Worm (Caenorhabditis elegans) whole organism, L4 larva: ENCODE data around the gene C17C3.3.

Experiments used
- F10B5.3 ChIP-seq: sonication (generic microtip); optimal IDR thresholded peaks from 2 replicates; lab custom pipeline; 2016; ENCODE audit warnings: mild to moderate bottlenecking, missing genetic modification characterization, missing compliant biosample characterization
- F49E8.2 ChIP-seq: sonication (generic microtip); optimal IDR thresholded peaks from 2 replicates; lab custom pipeline; 2016; ENCODE audit warnings: missing compliant biosample characterization, mild to moderate bottlenecking, missing genetic modification characterization, borderline replicate concordance
- R02D3.7 ChIP-seq: fragments of 150-350 bp; sonication (generic microtip); optimal IDR thresholded peaks from 3 replicates; lab custom pipeline; 2014; ENCODE audit warnings: missing biosample characterization, missing genetic modification characterization
- T20F7.1 ChIP-seq: fragments of 200-800 bp; sonication (Bioruptor generic); optimal IDR thresholded peaks from 2 replicates; lab custom pipeline; 2018; ENCODE audit warnings: mild to moderate bottlenecking, missing genetic modification characterization, missing compliant biosample characterization
- Y105C5A.15 ChIP-seq: fragments of 200-800 bp; sonication (Bioruptor generic); IDR thresholded peaks from 2 replicates; pipeline ENCODE4 v1.3.6; 2022; ENCODE audit warnings: missing genetic modification characterization, missing compliant biosample characterization
- Y75B8A.6 ChIP-seq: fragments of 200-800 bp; sonication (Bioruptor generic); IDR thresholded peaks from 2 replicates; pipeline ENCODE4 v1.3.6; 2022; ENCODE audit warnings: missing genetic modification reagents, missing genetic modification characterization, missing compliant biosample characterization
- ZK337.2 ChIP-seq: fragments of 200-800 bp; sonication (Bioruptor generic); IDR thresholded peaks from 2 replicates; pipeline ENCODE4 v1.3.6; 2022; ENCODE audit warnings: missing genetic modification reagents, missing genetic modification characterization, missing compliant biosample characterization
- aha-1 ChIP-seq: fragments of 150-350 bp; peaks from one replicate; lab custom pipeline; 2014; ENCODE audit warnings: missing biosample characterization, missing genetic modification characterization
- ama-1 ChIP-seq: fragments of 150-350 bp; optimal IDR thresholded peaks from 2 replicates; lab custom pipeline; 2014; ENCODE audit warnings: inconsistent platforms, mixed read lengths
- arid-1 ChIP-seq: fragments of 200-800 bp; sonication (Bioruptor generic); conservative IDR thresholded peaks from 2 replicates; pipeline ENCODE4 v1.3.6; 2022; ENCODE audit warnings: missing genetic modification reagents, missing genetic modification characterization, missing compliant biosample characterization
- ceh-28 ChIP-seq: fragments of 150-350 bp; optimal IDR thresholded peaks from 2 replicates; lab custom pipeline; 2014; ENCODE audit warnings: missing biosample characterization, missing genetic modification reagents, missing genetic modification characterization
- ceh-44 ChIP-seq: fragments of 200-800 bp; sonication (Bioruptor generic); IDR thresholded peaks from 2 replicates; pipeline ENCODE4 v1.3.6; 2022; ENCODE audit warnings: missing genetic modification reagents, missing genetic modification characterization, missing compliant biosample characterization
- ctbp-1 ChIP-seq: fragments of 200-800 bp; sonication (Bioruptor generic); IDR thresholded peaks from 2 replicates; pipeline ENCODE4 v1.3.6; 2022; ENCODE audit warnings: missing genetic modification reagents, missing genetic modification characterization, missing compliant biosample characterization
- daf-12 ChIP-seq: fragments of 150-350 bp; optimal IDR thresholded peaks from 2 replicates; lab custom pipeline; 2014; ENCODE audit warnings: missing biosample characterization, missing genetic modification reagents, missing genetic modification characterization
- daf-16 ChIP-seq, 3 experiments: sonication (generic microtip); optimal IDR thresholded peaks; 2 replicates each; lab custom pipeline; 2016 to 2017; ENCODE audit warnings: missing genetic modification characterization in 3 of 3, missing genetic modification reagents in 3 of 3, mild to moderate bottlenecking in 2 of 3, missing compliant biosample characterization in 2 of 3, missing biosample characterization in 1 of 3, moderate library complexity in 1 of 3
- dmd-8 ChIP-seq: fragments of 200-800 bp; sonication (Bioruptor generic); IDR thresholded peaks from 2 replicates; pipeline ENCODE4 v1.3.6; 2022; ENCODE audit warnings: missing genetic modification characterization, missing compliant biosample characterization
- gei-8 ChIP-seq: fragments of 200-800 bp; sonication (Bioruptor generic); optimal IDR thresholded peaks from 2 replicates; lab custom pipeline; 2018; ENCODE audit warnings: mild to moderate bottlenecking, missing genetic modification characterization, missing compliant biosample characterization
- lin-13 ChIP-seq: fragments of 150-350 bp; optimal IDR thresholded peaks from 2 replicates; lab custom pipeline; 2014; ENCODE audit warnings: missing biosample characterization, missing genetic modification reagents, missing genetic modification characterization
- lin-29 ChIP-seq: fragments of 200-800 bp; sonication (Bioruptor generic); IDR thresholded peaks from 2 replicates; pipeline ENCODE4 v1.3.6; 2022; ENCODE audit warnings: missing genetic modification reagents, missing genetic modification characterization, missing compliant biosample characterization
- lin-38 ChIP-seq: fragments of 200-800 bp; sonication (Bioruptor generic); IDR thresholded peaks from 2 replicates; pipeline ENCODE4 v1.3.6; 2022; ENCODE audit warnings: missing genetic modification reagents, missing genetic modification characterization, missing compliant biosample characterization
- madf-9 ChIP-seq: fragments of 200-800 bp; sonication (Bioruptor generic); conservative IDR thresholded peaks from 2 replicates; pipeline ENCODE4 v1.3.6; 2022; ENCODE audit warnings: missing genetic modification reagents, missing genetic modification characterization, missing compliant biosample characterization
- mdl-1 ChIP-seq, 2 experiments: fragments of 150-350 bp in 1 of 2; sonication (generic microtip) in 1 of 2; optimal IDR thresholded peaks; 2 replicates each; lab custom pipeline; 2014 to 2017; ENCODE audit warnings: missing biosample characterization in 2 of 2, missing genetic modification characterization in 2 of 2
- nhr-10 ChIP-seq: fragments of 150-350 bp; optimal IDR thresholded peaks from 2 replicates; lab custom pipeline; 2014; ENCODE audit warnings: missing biosample characterization, missing genetic modification characterization
- nhr-102 ChIP-seq: sonication (generic microtip); optimal IDR thresholded peaks from 2 replicates; lab custom pipeline; 2016; ENCODE audit warnings: mild to moderate bottlenecking, missing genetic modification characterization, moderate library complexity, missing compliant biosample characterization
- nhr-11 ChIP-seq: fragments of 150-350 bp; optimal IDR thresholded peaks from 2 replicates; lab custom pipeline; 2014; ENCODE audit warnings: missing biosample characterization, missing genetic modification characterization
- nhr-111 ChIP-seq: fragments of 200-800 bp; sonication (Bioruptor generic); optimal IDR thresholded peaks from 2 replicates; lab custom pipeline; 2018; ENCODE audit warnings: mild to moderate bottlenecking, missing genetic modification characterization, missing compliant biosample characterization
- nhr-28 ChIP-seq: fragments of 150-350 bp; optimal IDR thresholded peaks from 2 replicates; lab custom pipeline; 2014; ENCODE audit warnings: missing biosample characterization, missing genetic modification characterization
- nhr-41 ChIP-seq: fragments of 200-800 bp; sonication (Bioruptor generic); IDR thresholded peaks from 2 replicates; pipeline ENCODE4 v1.3.6; 2022; ENCODE audit warnings: missing genetic modification reagents, missing genetic modification characterization, missing compliant biosample characterization
- nhr-42 ChIP-seq: fragments of 200-800 bp; sonication (Bioruptor generic); IDR thresholded peaks from 2 replicates; pipeline ENCODE4 v1.3.6; 2022; ENCODE audit warnings: missing genetic modification characterization, missing compliant biosample characterization
- nhr-76 ChIP-seq: fragments of 150-350 bp; optimal IDR thresholded peaks from 2 replicates; lab custom pipeline; 2014; ENCODE audit warnings: missing biosample characterization, missing genetic modification characterization
- nhr-77 ChIP-seq: fragments of 150-350 bp; optimal IDR thresholded peaks from 2 replicates; lab custom pipeline; 2014; ENCODE audit warnings: missing biosample characterization, missing genetic modification characterization
- pqm-1 ChIP-seq: sonication (generic microtip); optimal IDR thresholded peaks from 2 replicates; lab custom pipeline; 2017; ENCODE audit warnings: missing biosample characterization, missing genetic modification characterization
- rbr-2 ChIP-seq: sonication (generic microtip); optimal IDR thresholded peaks from 2 replicates; lab custom pipeline; 2016; ENCODE audit warnings: missing genotype, missing genetic modification characterization, missing compliant biosample characterization
- sdz-12 ChIP-seq: fragments of 200-800 bp; sonication (Bioruptor generic); optimal IDR thresholded peaks from 2 replicates; lab custom pipeline; 2018; ENCODE audit warnings: mild to moderate bottlenecking, missing genetic modification characterization, missing compliant biosample characterization
- set-16 ChIP-seq: fragments of 200-800 bp; sonication (Bioruptor generic); IDR thresholded peaks from 2 replicates; pipeline ENCODE4 v1.3.6; 2022; ENCODE audit warnings: missing genetic modification reagents, missing genetic modification characterization, missing compliant biosample characterization
- skn-1 ChIP-seq: fragments of 150-350 bp; optimal IDR thresholded peaks from 2 replicates; lab custom pipeline; 2014; ENCODE audit warnings: missing biosample characterization, missing genetic modification characterization
- snpc-4 ChIP-seq: fragments of 150-350 bp; optimal IDR thresholded peaks from 2 replicates; lab custom pipeline; 2014; ENCODE audit warnings: missing biosample characterization, missing genetic modification characterization
- spr-3 ChIP-seq: fragments of 200-800 bp; sonication (Bioruptor generic); optimal IDR thresholded peaks from 2 replicates; lab custom pipeline; 2018; ENCODE audit warnings: mild to moderate bottlenecking, missing genetic modification characterization, missing compliant biosample characterization
- tag-97 ChIP-seq: fragments of 200-800 bp; sonication (Bioruptor generic); IDR thresholded peaks from 2 replicates; pipeline ENCODE4 v1.3.6; 2022; ENCODE audit warnings: missing genetic modification characterization, missing compliant biosample characterization
- unc-62 ChIP-seq, 3 experiments: fragments of 150-350 bp in 1 of 3; sonication (generic microtip); optimal IDR thresholded peaks in 2 of 3; peaks in 1 of 3; 1 replicate in 1 of 3; 2 replicates in 2 of 3; lab custom pipeline; 2014 to 2017; ENCODE audit warnings: missing biosample characterization in 3 of 3, missing genetic modification characterization in 3 of 3, missing genetic modification reagents in 3 of 3, missing genotype in 1 of 3
- zfp-2 ChIP-seq: sonication (generic microtip); optimal IDR thresholded peaks from 2 replicates; lab custom pipeline; 2016; ENCODE audit warnings: mild to moderate bottlenecking, missing genetic modification characterization, missing compliant biosample characterization
- zfp-3 ChIP-seq: fragments of 200-800 bp; sonication (Bioruptor generic); conservative IDR thresholded peaks from 2 replicates; pipeline ENCODE4 v1.3.6; 2022; ENCODE audit warnings: missing genetic modification reagents, missing genetic modification characterization, missing compliant biosample characterization
- zip-2 ChIP-seq: fragments of 150-350 bp; optimal IDR thresholded peaks from 2 replicates; lab custom pipeline; 2014; ENCODE audit warnings: missing biosample characterization, missing genetic modification characterization

Gene C17C3.3

ce11 chrII:5577060-5577459 lies 15.5 kb downstream of the C17C3.3 start (continued):
- TF ChIP-seq madf-9 (GFP tag; lab: Robert Waterston, UW): peak; percentile 55; the same call in 1 of the 2 replicates
- TF ChIP-seq nhr-77 (tag; lab: Kevin White, UChicago): peak; percentile 19
- no peak for TF ChIP-seq nhr-10 (tag; lab: Kevin White, UChicago)
- no peak for TF ChIP-seq tag-97 (GFP tag; lab: Robert Waterston, UW)
- 0 out of 2 replicates have a peak, but pooled peaks have one; percentile 26 for TF ChIP-seq ceh-44 (GFP tag; lab: Robert Waterston, UW)
- TF ChIP-seq rbr-2: peak; percentile 60

ce11 chrII:5578035-5578434 lies 16.5 kb downstream of the C17C3.3 start, which contains the start of gene T25E4.1:
Gene T25E4.1, plus strand, starts transcription at chrII:5578335.
- no peak for TF ChIP-seq zip-2
- TF ChIP-seq nhr-11: no peak
- no peak for TF ChIP-seq unc-62 (GFP tag; optimal IDR thresholded peaks at IDR 0.05 in 1 of 2; lab: Kevin White, UChicago)
- TF ChIP-seq unc-62 (tag; optimal IDR thresholded peaks at IDR 0.05; lab: Kevin White, UChicago): no peak
- no peak for TF ChIP-seq nhr-111

ce11 chrII:5578714-5579113 lies 17.2 kb downstream of the C17C3.3 start:
- TF ChIP-seq F49E8.2 (tag; lab: Kevin White, UChicago) (no peak), set-16 (peak; percentile 83)

ce11 chrII:5579236-5579635 lies 17.7 kb downstream of the C17C3.3 start:
- peak; percentile 76 for TF ChIP-seq aha-1 (tag; lab: Kevin White, UChicago)
- TF ChIP-seq sdz-12 (GFP tag; lab: Kevin White, UChicago): no peak
- TF ChIP-seq pqm-1 (tag; lab: Kevin White, UChicago): no peak
- no peak for TF ChIP-seq dmd-8 (GFP tag; lab: Robert Waterston, UW)
- no peak for TF ChIP-seq ctbp-1 (GFP tag; lab: Robert Waterston, UW)
- TF ChIP-seq T20F7.1 (GFP tag; lab: Kevin White, UChicago): no peak
- TF ChIP-seq ama-1 (lab: Kevin White, UChicago): no peak
- TF ChIP-seq daf-12 (tag; lab: Kevin White, UChicago): no peak

ce11 chrII:5582309-5582708 lies 20.8 kb downstream of the C17C3.3 start, which contains the start of gene T25E4.2:
Gene T25E4.2, minus strand, starts transcription at chrII:5582409.
- no peak for TF ChIP-seq ceh-28
- no peak for TF ChIP-seq F10B5.3 (tag; lab: Kevin White, UChicago)
- no peak for TF ChIP-seq nhr-102
- no peak for TF ChIP-seq gei-8
- TF ChIP-seq mdl-1 (tag; optimal IDR thresholded peaks at IDR 0.05; lab: Kevin White, UChicago): no peak
- TF ChIP-seq R02D3.7 (tag; lab: Kevin White, UChicago): no peak
- TF ChIP-seq sdz-12 (GFP tag; lab: Kevin White, UChicago): no peak
- TF ChIP-seq nhr-76 (tag; lab: Kevin White, UChicago): no peak
- TF ChIP-seq lin-29 (GFP tag; lab: Robert Waterston, UW): no peak
- no peak for TF ChIP-seq lin-38 (GFP tag; lab: Robert Waterston, UW)
- TF ChIP-seq nhr-41 (GFP tag; lab: Robert Waterston, UW): no peak
- TF ChIP-seq nhr-77 (tag; lab: Kevin White, UChicago): no peak
- TF ChIP-seq, all 104 proteins: peak for 0

ce11 chrII:5585788-5586187 lies 24.3 kb downstream of the C17C3.3 start, which contains the start of gene lys-8:
Gene lys-8, plus strand, starts transcription at chrII:5586178.
- TF ChIP-seq mdl-1 (tag; optimal IDR thresholded peaks at IDR 0.05; lab: Kevin White, UChicago): peak in 1 of 2 experiments; percentile 17
- no peak for TF ChIP-seq skn-1
- peak; percentile 13 for TF ChIP-seq lin-13 (GFP tag; lab: Kevin White, UChicago)
- no peak for TF ChIP-seq spr-3 (GFP tag; lab: Kevin White, UChicago)
- TF ChIP-seq daf-16 (GFP tag; optimal IDR thresholded peaks at IDR 0.05; lab: Kevin White, UChicago): no peak
- peak; percentile 98 for TF ChIP-seq daf-16 (tag; optimal IDR thresholded peaks at IDR 0.05; lab: Kevin White, UChicago)
- TF ChIP-seq snpc-4 (tag; lab: Kevin White, UChicago): no peak
- TF ChIP-seq Y75B8A.6 (GFP tag; lab: Robert Waterston, UW): no peak
- TF ChIP-seq tag-97 (GFP tag; lab: Robert Waterston, UW): no peak
- no peak for TF ChIP-seq arid-1 (GFP tag; lab: Robert Waterston, UW)
- TF ChIP-seq nhr-28 (tag; lab: Kevin White, UChicago): peak; percentile 95
- no peak for TF ChIP-seq ZK337.2 (GFP tag; lab: Robert Waterston, UW)
- TF ChIP-seq zfp-2 (tag; lab: Kevin White, UChicago): no peak
- TF ChIP-seq nhr-42 (GFP tag; lab: Robert Waterston, UW): no peak
- TF ChIP-seq Y105C5A.15 (GFP tag; lab: Robert Waterston, UW): no peak
- no peak for TF ChIP-seq ceh-44 (GFP tag; lab: Robert Waterston, UW)
- no peak for TF ChIP-seq zfp-3 (GFP tag; lab: Robert Waterston, UW)
